Worm (Caenorhabditis elegans) whole organism, late embryonic: ENCODE data around the gene T28A8.6.

Experiments
- C38D4.7 ChIP-seq: fragments of 200-800 bp; sonication (Bioruptor generic); optimal IDR thresholded peaks from 2 replicates; lab custom pipeline; 2018; ENCODE audit warnings: mild to moderate bottlenecking, missing genetic modification characterization, moderate library complexity, missing compliant biosample characterization
- F13H6.1 ChIP-seq: sonication (generic microtip); optimal IDR thresholded peaks from 2 replicates; lab custom pipeline; 2016; ENCODE audit warnings: missing genetic modification characterization, missing compliant biosample characterization
- ceh-48 ChIP-seq: sonication (generic microtip); optimal IDR thresholded peaks from 2 replicates; lab custom pipeline; 2016; ENCODE audit warnings: missing genetic modification characterization, inconsistent platforms, missing compliant biosample characterization
- ceh-9 ChIP-seq: sonication (generic microtip); optimal IDR thresholded peaks from 2 replicates; lab custom pipeline; 2016; ENCODE audit warnings: mild to moderate bottlenecking, missing genetic modification characterization, inconsistent platforms, missing compliant biosample characterization
- hlh-15 ChIP-seq: sonication (generic microtip); optimal IDR thresholded peaks from 2 replicates; lab custom pipeline; 2016; ENCODE audit warnings: missing genetic modification characterization, missing compliant biosample characterization
- hlh-8 ChIP-seq: sonication (generic microtip); optimal IDR thresholded peaks from 2 replicates; lab custom pipeline; 2016; ENCODE audit warnings: missing genotype, missing genetic modification characterization, missing compliant biosample characterization
- nhr-11 ChIP-seq: fragments of 150-350 bp; optimal IDR thresholded peaks from 2 replicates; lab custom pipeline; 2014; ENCODE audit warnings: missing biosample characterization, missing genetic modification characterization
- pros-1 ChIP-seq: fragments of 150-350 bp; optimal IDR thresholded peaks from 2 replicates; lab custom pipeline; 2014; ENCODE audit warnings: missing biosample characterization, missing genetic modification reagents, missing genetic modification characterization
- unc-86 ChIP-seq: sonication (generic microtip); optimal IDR thresholded peaks from 2 replicates; lab custom pipeline; 2016; ENCODE audit warnings: missing genetic modification characterization, missing compliant biosample characterization

DNA sequence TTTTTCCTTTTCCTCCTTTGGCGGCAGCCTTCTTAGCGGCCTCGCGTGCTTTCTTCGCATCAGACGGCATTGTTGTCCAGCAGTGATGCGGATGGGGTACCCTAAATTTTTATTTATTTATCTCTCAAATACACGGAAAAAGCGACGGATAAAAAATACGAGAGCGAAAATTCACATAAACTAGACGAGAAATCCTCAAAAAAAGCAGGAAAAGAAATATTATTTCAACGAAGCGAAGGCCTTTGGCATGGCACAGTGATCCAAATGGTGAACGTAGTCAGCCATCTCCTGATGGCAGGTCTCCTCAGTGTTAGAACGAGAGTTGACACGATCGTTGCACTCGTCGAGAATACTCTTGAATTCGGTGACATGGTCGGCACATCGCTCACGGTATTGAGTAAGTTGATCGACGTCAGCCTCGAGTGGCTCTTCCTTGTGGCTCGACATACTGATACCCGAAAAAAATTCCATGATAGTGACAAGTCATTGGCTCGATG lies 36.8 kb upstream of the T28A8.6 start, which contains the start of the genes abcf-2 and T27E9.2:
- TF ChIP-seq ceh-9 (tag; lab: Kevin White, UChicago) = no peak
- no peak for TF ChIP-seq hlh-15 (tag; lab: Kevin White, UChicago)
- no peak for TF ChIP-seq C38D4.7 (GFP tag; lab: Kevin White, UChicago)
- TF ChIP-seq nhr-11 = no peak
- TF ChIP-seq ceh-48 (tag; lab: Kevin White, UChicago) = no peak
- no peak for TF ChIP-seq F13H6.1 (tag; lab: Kevin White, UChicago)
- no peak for TF ChIP-seq unc-86 (tag; lab: Kevin White, UChicago)
- TF ChIP-seq hlh-8 (tag; lab: Kevin White, UChicago) = no peak
- TF ChIP-seq pros-1 (tag; lab: Kevin White, UChicago) = no peak
